Worm (Caenorhabditis elegans): ENCODE measurements around the gene sru-3.

DNA sequence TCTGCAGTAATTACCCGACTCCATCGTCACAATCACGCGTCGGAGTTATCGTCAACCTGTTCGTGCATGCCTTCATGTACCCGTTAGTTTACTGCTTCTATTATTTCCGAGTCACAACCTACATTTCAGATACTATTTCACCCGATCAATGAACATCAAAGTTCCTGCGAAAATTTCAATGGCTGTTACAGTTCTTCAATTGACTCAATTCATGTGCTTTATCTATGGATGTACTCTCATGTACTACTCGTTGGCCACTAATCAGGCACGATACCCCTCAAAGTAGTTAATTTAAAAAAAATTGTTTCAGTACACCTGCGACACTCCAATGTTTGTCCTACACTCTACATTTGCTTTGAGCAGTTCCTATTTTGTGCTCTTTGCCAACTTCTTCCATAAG lies 34.4 kb downstream of the sru-3 start:
- TF ChIP-seq unc-62 (GFP tag; optimal IDR thresholded peaks at IDR 0.05) (no peak), gei-17 (GFP tag; optimal IDR thresholded peaks at IDR 0.05) (peak; percentile 6), repo-1 (tag; optimal IDR thresholded peaks at IDR 0.05) (peak; percentile 3), F57C9.4 (tag; optimal IDR thresholded peaks at IDR 0.05) (no peak), lin-40 (tag; optimal IDR thresholded peaks at IDR 0.05) (no peak), ama-1 (optimal IDR thresholded peaks at IDR 0.05) (no peak), ama-1 (GFP tag; optimal IDR thresholded peaks at IDR 0.05) (no peak), unc-130 (GFP tag; optimal IDR thresholded peaks at IDR 0.05) (no peak), nhr-90 (tag; optimal IDR thresholded peaks at IDR 0.05) (no peak), egrh-3 (GFP tag; IDR thresholded peaks at IDR 0.05) (no peak), lir-1 (GFP tag; conservative IDR thresholded peaks at IDR 0.05) (no peak), mxl-1 (tag; optimal IDR thresholded peaks at IDR 0.05) (no peak), let-526 (GFP tag; IDR thresholded peaks at IDR 0.05) (no peak)

Measured in whole organism, young adult.